Fruit fly (Drosophila melanogaster): ENCODE results near the gene fne.
A peak's percentile ranks its signal among the peaks of the same experiment; 100 is the strongest.

Gene fne

DNA sequence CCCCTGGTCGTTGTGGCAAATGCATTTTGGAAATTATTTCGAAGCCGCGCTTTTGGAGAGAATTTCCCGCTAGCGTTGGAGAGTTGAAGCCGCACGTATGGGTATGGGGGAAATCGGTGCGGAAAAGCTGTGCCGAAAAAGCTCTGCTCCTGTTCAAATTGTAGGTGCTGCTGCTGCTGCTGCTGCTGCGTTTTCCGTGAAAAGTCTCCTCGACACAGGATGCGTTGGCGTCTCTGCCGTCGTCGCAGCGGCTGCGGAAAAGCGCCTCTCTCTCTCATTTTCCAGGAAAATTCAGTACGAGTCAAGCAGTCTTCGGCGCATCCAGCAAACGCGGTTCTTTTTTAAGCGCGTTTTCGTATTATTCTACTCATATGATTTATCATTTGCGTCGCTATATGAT, at the start of gene fne:
Gene fne (plus strand): TSS at position 301 of the 400 bp plus-strand sequence.
- TF ChIP-seq CG8159 (tag; optimal IDR thresholded peaks at IDR 0.05) = no peak
- no peak for TF ChIP-seq Snoo (tag; optimal IDR thresholded peaks at IDR 0.05)
- TF ChIP-seq CG14655 (GFP tag; optimal IDR thresholded peaks at IDR 0.05) = no peak
- TF ChIP-seq CG34367 (tag; optimal IDR thresholded peaks at IDR 0.05) = no peak

DNA sequence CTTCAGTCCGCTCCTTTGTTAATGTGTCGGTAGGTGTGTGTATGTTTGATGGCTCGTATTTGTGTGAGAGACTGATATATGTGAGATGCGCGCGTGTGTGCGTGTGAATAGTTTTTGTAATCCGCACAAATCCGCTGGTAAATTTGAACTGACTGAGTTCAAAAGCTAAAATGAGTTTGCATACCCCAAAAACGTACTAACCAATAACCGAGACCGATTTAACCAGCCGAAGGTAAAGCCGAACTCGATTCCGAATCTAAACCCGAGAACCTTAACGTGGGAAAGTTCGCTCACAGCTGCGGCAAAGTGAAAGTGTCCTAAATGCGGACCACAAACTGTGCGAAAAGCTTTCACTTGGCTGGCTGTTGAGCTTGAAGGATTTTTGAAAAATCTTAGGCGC, 48.7 kb upstream of the fne start:
- TF ChIP-seq gl (tag; optimal IDR thresholded peaks at IDR 0.05) (no peak), Ets98B (GFP tag; IDR thresholded peaks at IDR 0.05) (no peak), Pif1A (GFP tag; optimal IDR thresholded peaks at IDR 0.05) (no peak), rn (GFP tag; IDR thresholded peaks at IDR 0.05) (no peak), CG4496 (GFP tag; IDR thresholded peaks at IDR 0.05) (no peak), D1 (tag; optimal IDR thresholded peaks at IDR 0.05) (no peak), CG8301 (tag; optimal IDR thresholded peaks at IDR 0.05) (no peak), CG12605 (GFP tag; IDR thresholded peaks at IDR 0.05) (no peak), Snoo (tag; optimal IDR thresholded peaks at IDR 0.05) (no peak)

DNA sequence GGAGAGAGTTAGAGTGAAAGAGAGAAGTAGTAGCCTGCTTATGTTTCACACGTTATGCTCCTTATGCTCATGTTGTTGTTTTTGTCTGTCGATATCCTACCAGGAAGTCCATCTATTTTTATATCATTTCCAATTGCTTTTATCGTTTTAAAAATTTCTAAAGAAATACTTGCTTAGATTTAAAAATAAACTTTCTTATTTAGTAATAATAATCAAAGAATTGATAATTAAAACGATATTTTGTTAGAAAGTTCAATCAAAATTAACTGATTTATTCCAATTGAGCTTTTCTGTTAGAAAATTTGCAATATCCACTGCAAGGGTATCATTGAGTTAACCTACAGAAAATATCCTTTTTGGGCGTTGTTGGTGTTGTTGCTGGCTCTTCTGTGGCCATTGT, 47.4 kb upstream of the fne start:
- TF ChIP-seq CG10348 (GFP tag; IDR thresholded peaks at IDR 0.05) (no peak), CG8159 (tag; optimal IDR thresholded peaks at IDR 0.05) (peak; percentile 42), CG14655 (GFP tag; optimal IDR thresholded peaks at IDR 0.05) (peak; percentile 8), EcR (GFP tag; optimal IDR thresholded peaks at IDR 0.05) (no peak), CG17806 (tag; optimal IDR thresholded peaks at IDR 0.05) (no peak), CG9948 (tag; optimal IDR thresholded peaks at IDR 0.05) (peak; percentile 7), CG15710 (tag; optimal IDR thresholded peaks at IDR 0.05) (peak; percentile 36)

DNA sequence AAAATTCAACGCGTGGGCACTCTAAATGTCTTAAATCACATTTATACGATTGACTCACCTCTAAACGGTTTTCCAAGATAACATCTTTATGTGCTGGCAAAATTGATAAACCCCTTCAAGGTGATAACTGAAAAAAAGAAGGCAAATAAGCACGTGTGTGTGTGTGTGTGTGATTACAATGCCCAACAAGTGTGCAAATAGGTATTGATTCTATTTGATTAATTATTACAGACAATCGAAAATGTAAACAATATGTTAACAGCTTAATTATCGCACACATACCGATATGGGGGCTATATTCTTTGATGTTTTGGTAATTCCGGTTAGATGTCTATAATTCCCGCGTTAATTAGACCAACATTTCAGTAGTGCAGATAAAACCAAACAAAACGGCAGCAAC, 30.7 kb upstream of the fne start:
- TF ChIP-seq CG34367 (tag; optimal IDR thresholded peaks at IDR 0.05) (no peak), fd96Ca (GFP tag; IDR thresholded peaks at IDR 0.05) (no peak), CG8159 (tag; optimal IDR thresholded peaks at IDR 0.05) (no peak), rn (GFP tag; IDR thresholded peaks at IDR 0.05) (no peak), Pif1B (GFP tag; optimal IDR thresholded peaks at IDR 0.05) (no peak), EcR (GFP tag; optimal IDR thresholded peaks at IDR 0.05) (no peak), CG8301 (tag; optimal IDR thresholded peaks at IDR 0.05) (no peak)

DNA sequence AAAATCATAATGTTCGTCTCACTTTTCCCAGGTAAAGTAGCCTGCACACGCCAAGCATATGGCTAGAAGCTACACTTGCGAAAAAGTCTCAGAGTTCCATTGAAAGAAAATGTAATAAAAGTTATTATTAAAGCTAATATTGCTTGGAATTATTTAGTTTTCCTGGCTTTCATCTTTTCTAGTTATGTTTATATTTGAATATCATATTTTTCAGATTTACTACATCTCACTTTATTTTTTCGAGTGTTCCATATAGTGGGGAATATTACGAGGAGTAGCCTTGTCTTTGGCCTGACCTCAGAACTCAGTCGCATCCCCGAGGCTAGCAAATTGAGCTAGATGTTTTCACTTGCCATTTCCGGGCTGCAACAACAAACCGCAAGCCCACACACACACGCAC, 29.7 kb upstream of the fne start:
- TF ChIP-seq gl (tag; optimal IDR thresholded peaks at IDR 0.05) = no peak
- peak; percentile 17 for TF ChIP-seq CG17806 (tag; optimal IDR thresholded peaks at IDR 0.05)
- no peak for TF ChIP-seq CG12605 (GFP tag; IDR thresholded peaks at IDR 0.05)
- TF ChIP-seq CG8159 (tag; optimal IDR thresholded peaks at IDR 0.05) = peak; percentile 6
- no peak for TF ChIP-seq EcR (GFP tag; optimal IDR thresholded peaks at IDR 0.05)
- no peak for TF ChIP-seq CG13204 (GFP tag; optimal IDR thresholded peaks at IDR 0.05)
- no peak for TF ChIP-seq Pif1B (GFP tag; optimal IDR thresholded peaks at IDR 0.05)
- no peak for TF ChIP-seq CG32121 (GFP tag; IDR thresholded peaks at IDR 0.05)
- no peak for TF ChIP-seq Pif1A (GFP tag; optimal IDR thresholded peaks at IDR 0.05)
- TF ChIP-seq CG34367 (tag; optimal IDR thresholded peaks at IDR 0.05) = no peak
- TF ChIP-seq fd96Ca (GFP tag; IDR thresholded peaks at IDR 0.05) = no peak
- TF ChIP-seq CG4496 (GFP tag; IDR thresholded peaks at IDR 0.05) = peak; percentile 52; the same call in 1 of the 3 replicates
- TF ChIP-seq rn (GFP tag; IDR thresholded peaks at IDR 0.05) = no peak
- TF ChIP-seq D1 (tag; optimal IDR thresholded peaks at IDR 0.05) = no peak
- no peak for TF ChIP-seq Ets98B (GFP tag; IDR thresholded peaks at IDR 0.05)
- no peak for TF ChIP-seq Snoo (tag; optimal IDR thresholded peaks at IDR 0.05)
- TF ChIP-seq CG8301 (tag; optimal IDR thresholded peaks at IDR 0.05) = no peak
- TF ChIP-seq CG14655 (GFP tag; optimal IDR thresholded peaks at IDR 0.05) = no peak
- no peak for TF ChIP-seq CG15710 (tag; optimal IDR thresholded peaks at IDR 0.05)
- no peak for TF ChIP-seq CG9948 (tag; optimal IDR thresholded peaks at IDR 0.05)

DNA sequence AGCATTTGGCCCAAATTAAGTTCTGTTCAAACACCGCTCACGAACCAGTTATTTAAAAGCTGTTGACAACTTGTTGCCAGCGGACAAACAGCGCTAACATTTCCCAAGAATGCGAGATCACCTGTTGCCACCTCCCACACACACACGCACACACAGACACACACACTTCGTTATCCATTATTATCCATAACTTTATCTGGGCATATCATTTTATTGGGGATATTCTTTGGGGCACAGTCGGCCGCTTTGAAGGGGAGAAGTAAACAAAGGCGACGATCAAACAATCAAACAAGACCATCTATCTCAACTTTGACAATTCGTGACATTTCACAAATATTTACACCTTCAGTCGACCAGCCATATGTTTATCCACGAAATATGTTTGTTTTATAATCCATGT, 28.2 kb upstream of the fne start:
- TF ChIP-seq CG14655 (GFP tag; optimal IDR thresholded peaks at IDR 0.05) (no peak), CG15710 (tag; optimal IDR thresholded peaks at IDR 0.05) (no peak)

DNA sequence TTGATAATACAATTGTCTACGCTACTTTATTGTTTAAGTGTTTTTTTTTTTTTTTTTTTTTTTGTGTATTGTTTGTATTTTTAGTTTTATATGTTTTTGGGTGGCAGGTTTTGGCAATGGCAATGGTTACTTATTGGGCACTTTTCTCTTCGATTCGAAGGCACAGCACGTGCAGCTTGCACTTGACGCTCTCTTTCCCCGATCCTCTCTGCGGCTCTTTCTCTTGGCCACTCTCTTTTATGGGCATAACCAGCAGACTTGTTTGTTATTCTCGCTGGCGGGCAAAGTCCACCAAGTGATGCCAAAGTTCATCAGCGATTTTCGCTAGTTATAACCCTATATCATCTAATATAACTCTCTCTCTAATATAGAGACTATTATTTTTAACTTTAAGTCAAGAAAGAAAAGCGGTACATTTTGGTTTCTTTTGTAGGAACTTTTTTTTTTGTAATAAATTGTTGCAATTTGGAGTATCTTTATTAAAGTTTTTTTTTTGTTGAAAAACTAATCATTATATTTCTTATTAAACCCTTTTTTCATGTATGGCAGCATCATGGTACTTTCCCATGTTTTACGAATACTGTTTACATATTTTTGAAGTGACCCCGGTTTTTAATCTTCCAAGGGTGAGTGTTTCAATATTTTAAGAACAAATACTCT, 27.0 kb upstream of the fne start:
- TF ChIP-seq CG32121 (GFP tag; IDR thresholded peaks at IDR 0.05) = no peak
- TF ChIP-seq fd96Ca (GFP tag; IDR thresholded peaks at IDR 0.05) = no peak
- peak; percentile 38 for TF ChIP-seq CG8301 (tag; optimal IDR thresholded peaks at IDR 0.05)
- peak; percentile 77 for TF ChIP-seq CG13204 (GFP tag; optimal IDR thresholded peaks at IDR 0.05)
- peak; percentile 36 for TF ChIP-seq Snoo (tag; optimal IDR thresholded peaks at IDR 0.05)
- TF ChIP-seq CG9948 (tag; optimal IDR thresholded peaks at IDR 0.05) = peak; percentile 21
- TF ChIP-seq Pif1A (GFP tag; optimal IDR thresholded peaks at IDR 0.05) = peak; percentile 48
- no peak for TF ChIP-seq rn (GFP tag; IDR thresholded peaks at IDR 0.05)
- TF ChIP-seq EcR (GFP tag; optimal IDR thresholded peaks at IDR 0.05) = no peak
- no peak for TF ChIP-seq CG4496 (GFP tag; IDR thresholded peaks at IDR 0.05)
- TF ChIP-seq CG10348 (GFP tag; IDR thresholded peaks at IDR 0.05) = no peak
- TF ChIP-seq D1 (tag; optimal IDR thresholded peaks at IDR 0.05) = no peak
- TF ChIP-seq CG12605 (GFP tag; IDR thresholded peaks at IDR 0.05) = no peak; the same call in 1 of the 2 replicates
- peak; percentile 44 for TF ChIP-seq CG17806 (tag; optimal IDR thresholded peaks at IDR 0.05)
- TF ChIP-seq CG14655 (GFP tag; optimal IDR thresholded peaks at IDR 0.05) = peak; percentile 38
- TF ChIP-seq Ets98B (GFP tag; IDR thresholded peaks at IDR 0.05) = no peak
- peak; percentile 56 for TF ChIP-seq CG8159 (tag; optimal IDR thresholded peaks at IDR 0.05)
- TF ChIP-seq Pif1B (GFP tag; optimal IDR thresholded peaks at IDR 0.05) = peak; percentile 43
- peak; percentile 41 for TF ChIP-seq CG34367 (tag; optimal IDR thresholded peaks at IDR 0.05)
- TF ChIP-seq CG15710 (tag; optimal IDR thresholded peaks at IDR 0.05) = peak; percentile 34
- peak; percentile 62 for TF ChIP-seq gl (tag; optimal IDR thresholded peaks at IDR 0.05)

All from whole organism, pupa.